Fruit fly (Drosophila melanogaster): Measurements from ENCODE around the gene CG14562.

- TF ChIP-seq dmrt93B (GFP tag; optimal IDR thresholded peaks at IDR 0.05) (no peak), h (GFP tag; optimal IDR thresholded peaks at IDR 0.05) (peak; percentile 70)
Measured at dm6 chr3L:21972162-21973022, 30.4 kb downstream of the CG14562 start.

All from whole organism, wandering third instar larva.